Fruit fly (Drosophila melanogaster): ENCODE results near the gene I-2.

dm6 chr3L:9802020-9802419 lies 34.6 kb downstream of the I-2 start, which contains the start of gene Ilp3:
- TF ChIP-seq Hr4 (GFP tag; optimal IDR thresholded peaks at IDR 0.05) (no peak), Met (GFP tag; optimal IDR thresholded peaks at IDR 0.05) (no peak), CG3032 (tag; optimal IDR thresholded peaks at IDR 0.05) (no peak), CG9139 (GFP tag; optimal IDR thresholded peaks at IDR 0.05) (no peak), CG6276 (GFP tag; optimal IDR thresholded peaks at IDR 0.05) (no peak), CG6163 (GFP tag; IDR thresholded peaks at IDR 0.05) (no peak), fkh (GFP tag; optimal IDR thresholded peaks at IDR 0.05) (no peak), Eip75B (GFP tag; optimal IDR thresholded peaks at IDR 0.05) (no peak), fd85E (GFP tag; optimal IDR thresholded peaks at IDR 0.05) (no peak), CG1621 (tag; optimal IDR thresholded peaks at IDR 0.05) (no peak), Sox102F (GFP tag; optimal IDR thresholded peaks at IDR 0.05) (no peak), Sox14 (GFP tag; optimal IDR thresholded peaks at IDR 0.05) (no peak), Lpt (GFP tag; optimal IDR thresholded peaks at IDR 0.05) (no peak), svp (GFP tag) (no peak)
